Fruit fly (Drosophila melanogaster): Measurements from ENCODE around the gene CG33635.
A peak's percentile ranks its signal among the peaks of the same experiment; 100 is the strongest.

Gene CG33635

DNA sequence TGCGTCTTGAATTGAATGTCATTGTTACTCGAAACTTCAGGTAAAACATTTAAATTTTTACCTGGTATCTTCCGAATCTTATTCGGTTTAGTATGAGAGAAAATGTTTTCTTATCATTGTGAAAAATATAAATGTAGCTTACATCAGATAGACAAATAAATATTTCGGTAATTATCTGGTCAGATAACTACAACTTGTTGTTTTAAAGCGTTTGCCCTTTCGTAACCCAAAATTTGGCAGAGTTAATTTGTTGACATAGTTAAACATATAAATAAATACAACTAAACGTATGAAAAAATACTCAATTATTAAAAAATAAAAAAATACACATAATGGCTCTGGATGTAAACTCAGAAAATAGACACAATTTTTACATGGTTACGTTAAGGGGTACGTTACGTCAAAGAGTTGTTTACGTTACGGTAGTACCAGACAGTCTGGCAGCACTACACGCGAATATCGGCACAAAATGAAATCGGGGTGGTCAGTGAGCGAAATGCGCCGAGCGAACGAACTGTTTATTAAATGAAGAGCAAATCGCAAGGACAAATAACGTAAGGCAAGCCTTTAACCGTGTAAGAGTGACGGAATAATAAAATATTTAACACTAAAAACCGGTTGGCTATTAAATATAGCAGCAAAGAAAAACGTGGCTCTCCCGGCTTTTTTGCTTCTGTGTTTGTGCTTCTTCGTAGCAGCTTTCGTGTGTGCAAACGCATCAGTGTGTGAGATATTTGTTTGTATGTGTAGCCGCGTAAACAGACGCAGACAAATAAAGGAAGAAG lies 24.1 kb upstream of the CG33635 start (continued):
- no peak for TF ChIP-seq CG30403 (GFP tag; optimal IDR thresholded peaks at IDR 0.05)
- peak; percentile 55 for TF ChIP-seq CG11504 (tag; optimal IDR thresholded peaks at IDR 0.05)
- TF ChIP-seq CG17385 (GFP tag; optimal IDR thresholded peaks at IDR 0.05), result no peak
- TF ChIP-seq Rfx (GFP tag; IDR thresholded peaks at IDR 0.05), result no peak; the same call in 1 of the 2 replicates
- TF ChIP-seq CG12236 (GFP tag; optimal IDR thresholded peaks at IDR 0.05), result no peak
- no peak for TF ChIP-seq tap (tag; optimal IDR thresholded peaks at IDR 0.05)
- TF ChIP-seq ase (GFP tag; IDR thresholded peaks at IDR 0.05), result no peak
- no peak for TF ChIP-seq CG7963 (GFP tag; IDR thresholded peaks at IDR 0.05; ENCODE audit: partially characterized antibody)
- no peak for TF ChIP-seq CG18476 (GFP tag; optimal IDR thresholded peaks at IDR 0.05)
- TF ChIP-seq hbn (GFP tag; IDR thresholded peaks at IDR 0.05; ENCODE audit: partially characterized antibody), result no peak
- no peak for TF ChIP-seq fd3F (GFP tag; optimal IDR thresholded peaks at IDR 0.05)
- no peak for TF ChIP-seq CG4820 (GFP tag; optimal IDR thresholded peaks at IDR 0.05)
- TF ChIP-seq CG4360 (GFP tag; IDR thresholded peaks at IDR 0.05), result no peak
- no peak for TF ChIP-seq CG5953 (GFP tag; IDR thresholded peaks at IDR 0.05)
- peak; percentile 2 for TF ChIP-seq CG18599 (GFP tag; optimal IDR thresholded peaks at IDR 0.05)
- TF ChIP-seq bbx (GFP tag; IDR thresholded peaks at IDR 0.05; ENCODE audit: partially characterized antibody), result 0 out of 2 replicates have a peak, but pooled peaks have one; percentile 29
- peak; percentile 38 for TF ChIP-seq nerfin-1 (tag; optimal IDR thresholded peaks at IDR 0.05)
- peak; percentile 100 for TF ChIP-seq CG9437 (GFP tag; optimal IDR thresholded peaks at IDR 0.05)
- no peak for TF ChIP-seq dimm (GFP tag; IDR thresholded peaks at IDR 0.05)
- TF ChIP-seq dmrt11E (tag; optimal IDR thresholded peaks at IDR 0.05), result no peak
- no peak for TF ChIP-seq CG31441 (GFP tag; IDR thresholded peaks at IDR 0.05)
- TF ChIP-seq pros (GFP tag; optimal IDR thresholded peaks at IDR 0.05), result peak; percentile 74
- TF ChIP-seq HmgZ (tag; optimal IDR thresholded peaks at IDR 0.05), result no peak
- TF ChIP-seq CG34224 (GFP tag; IDR thresholded peaks at IDR 0.05; ENCODE audit: partially characterized antibody), result peak; percentile 59
- TF ChIP-seq CG4404 (GFP tag; IDR thresholded peaks at IDR 0.05), result no peak
- TF ChIP-seq C15 (GFP tag; IDR thresholded peaks at IDR 0.05), result no peak
- peak; percentile 48 for TF ChIP-seq Hmr (GFP tag; optimal IDR thresholded peaks at IDR 0.05)
- no peak for TF ChIP-seq CG8089 (GFP tag; optimal IDR thresholded peaks at IDR 0.05)
- TF ChIP-seq CG15479 (GFP tag; optimal IDR thresholded peaks at IDR 0.05), result no peak
- TF ChIP-seq Max (GFP tag; optimal IDR thresholded peaks at IDR 0.05), result peak; percentile 41
- TF ChIP-seq CG2678 (tag; optimal IDR thresholded peaks at IDR 0.05), result no peak
- TF ChIP-seq fd64A (GFP tag; optimal IDR thresholded peaks at IDR 0.05), result no peak
- TF ChIP-seq Jarid2 (GFP tag; optimal IDR thresholded peaks at IDR 0.05), result no peak
- TF ChIP-seq CG10274 (GFP tag; optimal IDR thresholded peaks at IDR 0.05), result no peak
- no peak for TF ChIP-seq Side (GFP tag; optimal IDR thresholded peaks at IDR 0.05)
- no peak for TF ChIP-seq CG17359 (tag; optimal IDR thresholded peaks at IDR 0.05)
- peak; percentile 22 for TF ChIP-seq Dp (GFP tag; optimal IDR thresholded peaks at IDR 0.05)
- TF ChIP-seq danr (GFP tag; IDR thresholded peaks at IDR 0.05), result no peak
- no peak for TF ChIP-seq yki (optimal IDR thresholded peaks at IDR 0.05)
- no peak for TF ChIP-seq vfl (GFP tag; optimal IDR thresholded peaks at IDR 0.05)
- no peak for TF ChIP-seq CG5245 (GFP tag; optimal IDR thresholded peaks at IDR 0.05)
- peak; percentile 20; the same call in 1 of the 2 replicates for TF ChIP-seq ato (GFP tag; IDR thresholded peaks at IDR 0.05; ENCODE audit: partially characterized antibody)
- TF ChIP-seq YL-1 (GFP tag; optimal IDR thresholded peaks at IDR 0.05), result peak; percentile 25
- no peak for TF ChIP-seq CG2875 (GFP tag; optimal IDR thresholded peaks at IDR 0.05)
- peak; percentile 45; the same call in 1 of the 2 replicates for TF ChIP-seq MBD-R2 (GFP tag; IDR thresholded peaks at IDR 0.05)
- no peak for TF ChIP-seq CG6272 (GFP tag; IDR thresholded peaks at IDR 0.05)
- TF ChIP-seq CG9727 (GFP tag; optimal IDR thresholded peaks at IDR 0.05), result no peak
- TF ChIP-seq Med (GFP tag), result peak; percentile 77
- TF ChIP-seq Lim3 (GFP tag; IDR thresholded peaks at IDR 0.05), result no peak
